Worm (Caenorhabditis elegans) whole organism, L2 larva: ENCODE measurements around the gene Y32G9B.1.

Experiments
- ceh-82 ChIP-seq: fragments of 150-350 bp; optimal IDR thresholded peaks from 2 replicates; lab custom pipeline; 2014; ENCODE audit warnings: missing biosample characterization, missing genetic modification characterization
- lin-39 ChIP-seq: fragments of 150-350 bp; optimal IDR thresholded peaks from 2 replicates; lab custom pipeline; 2014; ENCODE audit warnings: missing biosample characterization, missing genetic modification reagents, missing genetic modification characterization
- lsy-2 ChIP-seq, 2 experiments: fragments of 150-350 bp in 1 of 2; sonication (generic microtip) in 1 of 2; optimal IDR thresholded peaks; 2 replicates each; lab custom pipeline; 2014 to 2017; ENCODE audit warnings: missing biosample characterization in 2 of 2, missing genetic modification characterization in 2 of 2
- mbf-1 ChIP-seq: sonication (generic microtip); optimal IDR thresholded peaks from 2 replicates; lab custom pipeline; 2017; ENCODE audit warnings: missing biosample characterization, missing genetic modification characterization
- nhr-11 ChIP-seq: fragments of 150-350 bp; optimal IDR thresholded peaks from 2 replicates; lab custom pipeline; 2014; ENCODE audit warnings: missing biosample characterization, missing genetic modification characterization
- nhr-12 ChIP-seq: fragments of 150-350 bp; optimal IDR thresholded peaks from 2 replicates; lab custom pipeline; 2014; ENCODE audit warnings: missing biosample characterization, missing genetic modification characterization
- nhr-237 ChIP-seq: fragments of 150-350 bp; optimal IDR thresholded peaks from 2 replicates; lab custom pipeline; 2014; ENCODE audit warnings: missing biosample characterization, missing genetic modification characterization
- unc-55 ChIP-seq: fragments of 150-350 bp; sonication (generic microtip); optimal IDR thresholded peaks from 3 replicates; lab custom pipeline; 2014; ENCODE audit warnings: missing biosample characterization, missing genetic modification reagents, missing genetic modification characterization
- zag-1 ChIP-seq: fragments of 150-350 bp; optimal IDR thresholded peaks from 2 replicates; lab custom pipeline; 2014; ENCODE audit warnings: missing biosample characterization, missing genetic modification characterization

DNA sequence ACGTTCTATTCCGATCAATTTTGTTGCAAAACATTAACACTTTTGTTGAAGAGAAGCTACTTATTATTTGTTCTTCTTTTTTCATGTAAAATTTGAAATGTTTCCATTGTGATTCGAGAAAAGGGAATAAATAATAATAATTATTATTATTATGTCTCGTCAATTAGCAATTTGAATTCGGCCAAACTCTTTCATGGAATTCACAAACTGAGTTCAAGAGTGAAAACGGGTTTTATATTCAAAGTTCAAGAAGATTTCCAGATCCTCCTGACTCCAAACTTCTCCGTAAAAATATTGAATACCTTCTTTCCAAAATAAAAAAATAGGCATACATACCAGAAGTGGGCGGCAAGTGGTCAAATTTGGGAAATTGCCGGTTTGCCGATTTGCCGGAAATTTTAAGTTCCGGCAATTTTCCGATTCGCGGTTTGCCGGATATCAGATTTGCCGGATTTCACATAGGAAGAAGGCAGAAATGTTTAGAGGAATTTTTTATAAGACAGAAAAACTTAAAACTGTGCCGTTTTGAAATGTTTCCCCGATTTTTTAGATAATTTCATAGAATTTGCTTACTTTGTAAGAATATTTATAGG is 24.1 kb downstream of the Y32G9B.1 start:
- TF ChIP-seq lsy-2 (tag; optimal IDR thresholded peaks at IDR 0.05; lab: Kevin White, UChicago) (no peak), nhr-12 (tag; lab: Kevin White, UChicago) (no peak), lin-39 (no peak), zag-1 (tag; lab: Kevin White, UChicago) (no peak), nhr-237 (tag; lab: Kevin White, UChicago) (no peak), mbf-1 (no peak), ceh-82 (tag; lab: Kevin White, UChicago) (no peak), unc-55 (GFP tag; lab: Kevin White, UChicago) (no peak), nhr-11 (tag; lab: Kevin White, UChicago) (no peak)
